Worm (Caenorhabditis elegans) whole organism, L4/young adult: ENCODE data around the gene str-39.

Experiments used
- W03F9.2 ChIP-seq: fragments of 150-350 bp; optimal IDR thresholded peaks from 2 replicates; lab custom pipeline; 2014; ENCODE audit warnings: missing biosample characterization, missing genetic modification characterization
- dao-5 ChIP-seq: sonication (generic microtip); optimal IDR thresholded peaks from 2 replicates; lab custom pipeline; 2016; ENCODE audit warnings: missing genotype, missing genetic modification characterization, moderate library complexity, missing compliant biosample characterization
- him-1 ChIP-seq: sonication (generic microtip); optimal IDR thresholded peaks from 2 replicates; lab custom pipeline; 2016; ENCODE audit warnings: missing genotype, missing genetic modification reagents, missing genetic modification characterization, missing compliant biosample characterization

- TF ChIP-seq him-1 (tag; lab: Kevin White, UChicago) (no peak), W03F9.2 (no peak), dao-5 (tag; lab: Kevin White, UChicago) (no peak)
Measured at ce11 chrV:2883097-2883496, 3.4 kb upstream of the str-39 start.
